Worm (Caenorhabditis elegans): Measurements from ENCODE around the gene C35D10.6.
A peak's percentile ranks its signal among the peaks of the same experiment; 100 is the strongest.

C35D10.6 gene

DNA sequence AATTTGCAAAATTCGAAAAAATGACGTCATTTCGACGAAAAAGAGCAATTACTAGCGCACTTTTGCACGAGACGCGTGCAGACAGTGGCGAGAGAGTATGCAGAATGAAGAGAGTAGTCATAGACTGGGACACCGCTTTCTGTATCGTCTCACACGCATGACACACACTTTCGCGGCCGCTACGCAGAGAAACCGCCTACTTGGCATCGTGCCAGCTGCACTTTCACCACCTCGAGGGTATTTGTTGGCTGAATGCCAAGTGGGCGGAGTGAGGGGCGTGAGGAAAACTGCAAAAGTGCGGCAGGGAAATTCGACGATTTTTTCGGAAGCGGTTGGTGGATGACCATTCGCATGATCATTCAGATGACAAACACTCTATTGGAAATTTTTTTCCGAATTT, 40.6 kb downstream of the C35D10.6 start (continued):
- TF ChIP-seq odd-2 (tag; optimal IDR thresholded peaks at IDR 0.05) (no peak), mec-3 (tag; optimal IDR thresholded peaks at IDR 0.05; ENCODE audit: borderline replicate concordance) (no peak), ceh-14 (tag; optimal IDR thresholded peaks at IDR 0.05) (peak; percentile 88), fkh-10 (GFP tag; optimal IDR thresholded peaks at IDR 0.05) (peak; percentile 72), hlh-8 (tag; optimal IDR thresholded peaks at IDR 0.05) (peak; percentile 40), tbx-7 (tag; optimal IDR thresholded peaks at IDR 0.05) (peak; percentile 52), nfya-1 (tag; optimal IDR thresholded peaks at IDR 0.05) (peak; percentile 97), elt-2 (tag; optimal IDR thresholded peaks at IDR 0.05) (peak; percentile 70), pqm-1 (tag; optimal IDR thresholded peaks at IDR 0.05) (peak; percentile 77), F13H6.1 (tag; optimal IDR thresholded peaks at IDR 0.05) (peak; percentile 89), ets-4 (tag; optimal IDR thresholded peaks at IDR 0.05) (peak; percentile 99), hlh-13 (GFP tag; optimal IDR thresholded peaks at IDR 0.05) (no peak), unc-3 (GFP tag; conservative IDR thresholded peaks at IDR 0.05) (0 out of 2 replicates have a peak, but pooled peaks have one; percentile 37), unc-3 (tag; optimal IDR thresholded peaks at IDR 0.05) (peak; percentile 85), unc-86 (tag; optimal IDR thresholded peaks at IDR 0.05) (peak; percentile 54), hlh-15 (tag; optimal IDR thresholded peaks at IDR 0.05) (no peak), eyg-1 (tag; optimal IDR thresholded peaks at IDR 0.05) (peak; percentile 25), madf-2 (tag; optimal IDR thresholded peaks at IDR 0.05) (peak; percentile 63), ztf-16 (tag; optimal IDR thresholded peaks at IDR 0.05) (peak; percentile 15), zip-5 (tag; optimal IDR thresholded peaks at IDR 0.05) (no peak), pag-3 (tag; optimal IDR thresholded peaks at IDR 0.05; ENCODE audit: borderline replicate concordance) (no peak), pha-2 (tag; optimal IDR thresholded peaks at IDR 0.05) (peak; percentile 43), ama-1 (optimal IDR thresholded peaks at IDR 0.05) (no peak), npax-4 (tag; optimal IDR thresholded peaks at IDR 0.05) (no peak), che-1 (tag; optimal IDR thresholded peaks at IDR 0.05) (no peak), sdc-2 (tag; optimal IDR thresholded peaks at IDR 0.05) (peak; percentile 75), gmeb-2 (tag; optimal IDR thresholded peaks at IDR 0.05) (peak; percentile 10)

DNA sequence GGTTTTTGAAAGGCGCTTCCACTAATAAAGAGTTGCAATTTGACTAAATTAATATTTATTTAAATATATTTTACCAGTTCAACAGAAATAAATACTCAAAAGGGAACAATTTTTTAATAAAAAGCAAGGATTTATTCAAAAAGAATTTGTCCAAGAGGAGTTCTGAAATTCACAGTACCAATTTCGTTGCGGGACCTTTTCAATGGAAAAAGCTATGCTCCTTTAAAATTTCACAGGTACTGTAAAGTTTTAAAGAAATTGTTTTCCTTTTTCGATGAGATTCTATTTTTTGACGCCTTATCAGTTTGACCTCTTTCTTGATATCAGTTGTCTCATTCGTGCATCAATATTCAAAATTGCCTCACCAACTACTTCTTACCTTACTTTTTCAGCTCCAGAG, 41.1 kb downstream of the C35D10.6 start, which contains the start of gene tag-340:
TSS of gene tag-340 (plus strand) at position 249 of the 400 bp plus-strand sequence.
- no peak for TF ChIP-seq syd-9 (tag; optimal IDR thresholded peaks at IDR 0.05)
- TF ChIP-seq ceh-45 (GFP tag; IDR thresholded peaks at IDR 0.05): no peak
- no peak for TF ChIP-seq hlh-15 (tag; optimal IDR thresholded peaks at IDR 0.05)
- no peak for TF ChIP-seq pqm-1 (tag; optimal IDR thresholded peaks at IDR 0.05)
- no peak for TF ChIP-seq tbx-2 (tag; optimal IDR thresholded peaks at IDR 0.05)
- no peak for TF ChIP-seq hlh-8 (tag; optimal IDR thresholded peaks at IDR 0.05)
- TF ChIP-seq elt-2 (tag; optimal IDR thresholded peaks at IDR 0.05): no peak
- no peak for TF ChIP-seq ceh-19 (GFP tag; optimal IDR thresholded peaks at IDR 0.05)

DNA sequence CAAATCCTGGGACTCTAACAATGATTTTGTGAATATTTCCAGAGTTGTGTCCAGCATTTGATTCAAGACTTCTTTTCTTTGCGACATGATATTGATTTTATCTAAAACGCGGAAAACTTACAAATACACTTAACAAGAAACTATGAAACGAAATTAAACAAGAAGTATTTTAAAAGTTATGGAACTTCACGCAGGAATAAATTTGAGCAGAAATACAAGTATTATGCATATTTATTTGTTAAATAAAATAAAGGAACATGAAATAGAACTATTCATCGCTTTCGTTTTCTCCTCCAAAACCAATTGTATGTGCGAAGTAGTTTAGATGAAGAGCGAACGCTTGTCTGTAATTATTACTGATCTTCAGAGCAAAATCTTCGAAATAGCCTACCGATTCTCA, 44.6 kb downstream of the C35D10.6 start, which contains the start of gene kbp-2:
TSS of gene kbp-2 (minus strand) at position 101 of the 400 bp plus-strand sequence.
- no peak for TF ChIP-seq ceh-45 (GFP tag; IDR thresholded peaks at IDR 0.05)
- TF ChIP-seq tbx-2 (tag; optimal IDR thresholded peaks at IDR 0.05): no peak

ce11 chrIII:4905405-4905804, 46.3 kb downstream of the C35D10.6 start, which contains the start of gene F26F4.8:
Gene F26F4.8 (minus strand): TSS chrIII:4905473.
- TF ChIP-seq dve-1 (tag; optimal IDR thresholded peaks at IDR 0.05) (no peak), hlh-8 (tag; optimal IDR thresholded peaks at IDR 0.05) (peak; percentile 89), ets-4 (tag; optimal IDR thresholded peaks at IDR 0.05) (peak; percentile 88), che-1 (tag; optimal IDR thresholded peaks at IDR 0.05) (no peak), C08G9.2 (tag; optimal IDR thresholded peaks at IDR 0.05) (peak; percentile 90), gmeb-2 (tag; optimal IDR thresholded peaks at IDR 0.05) (no peak), elt-2 (tag; optimal IDR thresholded peaks at IDR 0.05) (peak; percentile 62), ceh-30 (tag; optimal IDR thresholded peaks at IDR 0.05) (no peak), unc-55 (GFP tag; optimal IDR thresholded peaks at IDR 0.05) (no peak), ztf-16 (tag; optimal IDR thresholded peaks at IDR 0.05) (peak; percentile 1), ceh-6 (GFP tag; optimal IDR thresholded peaks at IDR 0.05) (no peak), hlh-30 (tag; optimal IDR thresholded peaks at IDR 0.05; ENCODE audit: insufficient read depth) (no peak), nhr-11 (tag; optimal IDR thresholded peaks at IDR 0.05) (no peak), ama-1 (optimal IDR thresholded peaks at IDR 0.05) (no peak), K09A11.1 (tag; optimal IDR thresholded peaks at IDR 0.05; ENCODE audit: insufficient read depth) (no peak), sox-2 (GFP tag; IDR thresholded peaks at IDR 0.05) (no peak), nhr-232 (tag; optimal IDR thresholded peaks at IDR 0.05) (no peak), syd-9 (tag; optimal IDR thresholded peaks at IDR 0.05) (no peak), eyg-1 (tag; optimal IDR thresholded peaks at IDR 0.05) (peak; percentile 7), ttx-3 (tag; optimal IDR thresholded peaks at IDR 0.05) (no peak), odd-2 (tag; optimal IDR thresholded peaks at IDR 0.05) (no peak), pha-2 (tag; optimal IDR thresholded peaks at IDR 0.05) (no peak), pqm-1 (tag; optimal IDR thresholded peaks at IDR 0.05) (no peak), ceh-14 (tag; optimal IDR thresholded peaks at IDR 0.05) (peak; percentile 14), ahr-1 (tag; optimal IDR thresholded peaks at IDR 0.05) (peak; percentile 24), hlh-6 (tag; optimal IDR thresholded peaks at IDR 0.05) (no peak), sdc-2 (tag; optimal IDR thresholded peaks at IDR 0.05) (peak; percentile 54), ceh-19 (GFP tag; optimal IDR thresholded peaks at IDR 0.05) (no peak), nfya-1 (tag; optimal IDR thresholded peaks at IDR 0.05) (no peak), npax-4 (tag; optimal IDR thresholded peaks at IDR 0.05) (no peak)

Data from whole organism, late embryonic.